Fruit fly (Drosophila melanogaster) whole organism, embryonic: Measurements from ENCODE around the gene CG6325.

Source experiments
- Bdp1 ChIP-seq: fragments of 200-800 bp; sonication (Bioruptor generic); optimal IDR thresholded peaks from 3 replicates; lab custom pipeline; 2016; ENCODE audit warnings: missing biosample characterization, missing genetic modification characterization
- BtbVII ChIP-seq: fragments of 200-800 bp; sonication (Bioruptor generic); optimal IDR thresholded peaks from 3 replicates; lab custom pipeline; 2017; ENCODE audit warnings: missing biosample characterization, mild to moderate bottlenecking, missing genetic modification characterization
- Bteb2 ChIP-seq: fragments of 200-800 bp; sonication (Bioruptor generic); optimal IDR thresholded peaks from 2 replicates; lab custom pipeline; 2016; ENCODE audit warnings: missing biosample characterization, missing genetic modification characterization
- CG10366 ChIP-seq: fragments of 200-800 bp; sonication (Bioruptor generic); IDR thresholded peaks from 2 replicates; pipeline ENCODE4 v1.3.6; 2022; ENCODE audit warnings: missing biosample characterization, missing genetic modification characterization
- CG12155 ChIP-seq: fragments of 200-800 bp; sonication (Bioruptor generic); optimal IDR thresholded peaks from 3 replicates; lab custom pipeline; 2016; ENCODE audit warnings: missing biosample characterization, missing genetic modification characterization
- CG12219 ChIP-seq: fragments of 200-800 bp; sonication (Bioruptor generic); optimal IDR thresholded peaks from 3 replicates; lab custom pipeline; 2018; ENCODE audit warnings: missing biosample characterization, mild to moderate bottlenecking, missing genetic modification characterization
- CG12744 ChIP-seq: fragments of 200-800 bp; sonication (Bioruptor generic); optimal IDR thresholded peaks from 2 replicates; lab custom pipeline; 2016; ENCODE audit warnings: missing biosample characterization, missing genetic modification characterization
- CG15479 ChIP-seq: fragments of 200-800 bp; sonication (Bioruptor generic); optimal IDR thresholded peaks from 3 replicates; lab custom pipeline; 2019; ENCODE audit warnings: missing biosample characterization, mild to moderate bottlenecking, missing genetic modification characterization, moderate library complexity
- CG16779 ChIP-seq: fragments of 200-800 bp; sonication (Bioruptor generic); IDR thresholded peaks from 2 replicates; pipeline ENCODE4 v1.3.6; 2022; ENCODE audit warnings: missing biosample characterization, missing genetic modification characterization
- CG17361 ChIP-seq: fragments of 200-800 bp; sonication (Bioruptor generic); IDR thresholded peaks from 3 replicates; pipeline ENCODE4 v1.3.6; 2022; ENCODE audit warnings: missing biosample characterization, missing genetic modification characterization
- CG2116 ChIP-seq: fragments of 200-800 bp; sonication (Bioruptor generic); optimal IDR thresholded peaks from 3 replicates; lab custom pipeline; 2018; ENCODE audit warnings: missing biosample characterization, mild to moderate bottlenecking, missing genetic modification characterization
- CG32532 ChIP-seq: fragments of 200-800 bp; sonication (Bioruptor generic); IDR thresholded peaks from 2 replicates; pipeline ENCODE4 v1.3.6; 2022; ENCODE audit warnings: missing biosample characterization, missing genetic modification characterization
- CG34422 ChIP-seq: fragments of 200-800 bp; sonication (Bioruptor generic); IDR thresholded peaks from 3 replicates; pipeline ENCODE4 v1.3.6; 2022; ENCODE audit warnings: missing biosample characterization, missing genetic modification characterization
- CG3995 ChIP-seq: fragments of 200-800 bp; sonication (Bioruptor generic); optimal IDR thresholded peaks from 3 replicates; lab custom pipeline; 2016; ENCODE audit warnings: missing biosample characterization, missing genetic modification characterization
- CG5180 ChIP-seq: fragments of 200-800 bp; sonication (Bioruptor generic); optimal IDR thresholded peaks from 3 replicates; lab custom pipeline; 2017; ENCODE audit warnings: missing biosample characterization, missing genetic modification characterization, mild to moderate bottlenecking, moderate library complexity, missing genetic modification reagents
- CG8089 ChIP-seq: fragments of 200-800 bp; sonication (Bioruptor generic); optimal IDR thresholded peaks from 3 replicates; lab custom pipeline; 2016; ENCODE audit warnings: missing biosample characterization, missing genetic modification characterization
- CG8281 ChIP-seq: fragments of 200-800 bp; sonication (Bioruptor generic); optimal IDR thresholded peaks from 2 replicates; lab custom pipeline; 2018; ENCODE audit warnings: missing biosample characterization, mild to moderate bottlenecking, missing genetic modification characterization, moderate library complexity
- CG9437 ChIP-seq: fragments of 200-800 bp; sonication (Bioruptor generic); optimal IDR thresholded peaks from 2 replicates; lab custom pipeline; 2018; ENCODE audit warnings: missing biosample characterization, mild to moderate bottlenecking, missing genetic modification characterization
- CrebB ChIP-seq: fragments of 200-800 bp; sonication (Bioruptor generic); optimal IDR thresholded peaks from 3 replicates; lab custom pipeline; 2018; ENCODE audit warnings: missing biosample characterization, mild to moderate bottlenecking, missing genetic modification characterization
- Deaf1 ChIP-seq: fragments of 200-800 bp; optimal IDR thresholded peaks from 3 replicates; lab custom pipeline; 2019; ENCODE audit warnings: missing biosample characterization, mild to moderate bottlenecking, missing genetic modification characterization, moderate library complexity
- E2f2 ChIP-seq: fragments of 200-800 bp; sonication (Bioruptor generic); IDR thresholded peaks from 2 replicates; pipeline ENCODE4 v1.3.6; 2022; ENCODE audit warnings: missing biosample characterization, missing genetic modification characterization
- ERR ChIP-seq: fragments of 200-800 bp; sonication (Bioruptor generic); optimal IDR thresholded peaks from 2 replicates; lab custom pipeline; 2016; ENCODE audit warnings: missing biosample characterization, missing genetic modification characterization
- Hr51 ChIP-seq, 2 experiments: fragments of 200-800 bp; sonication (Bioruptor generic); optimal IDR thresholded peaks; 2 replicates in 1 of 2; 3 replicates in 1 of 2; lab custom pipeline; 2016 to 2018; ENCODE audit warnings: missing biosample characterization in 2 of 2, missing genetic modification characterization in 2 of 2, mild to moderate bottlenecking in 1 of 2, moderate library complexity in 1 of 2
- Med ChIP-seq: fragments of 200-800 bp; sonication (Bioruptor generic); peaks from one replicate; lab custom pipeline; 2016; ENCODE audit warnings: missing biosample characterization, missing genetic modification characterization, mild to moderate bottlenecking, inconsistent platforms, moderate library complexity
- Nf-YC ChIP-seq: fragments of 200-800 bp; optimal IDR thresholded peaks from 3 replicates; lab custom pipeline; 2019; ENCODE audit warnings: missing biosample characterization, mild to moderate bottlenecking, missing genetic modification characterization, moderate library complexity
- Opbp ChIP-seq: fragments of 200-800 bp; sonication (Bioruptor generic); IDR thresholded peaks from 3 replicates; pipeline ENCODE4 v1.3.6; 2022; ENCODE audit warnings: missing biosample characterization, missing genetic modification characterization; ENCODE audit not compliant: partially characterized antibody
- Stat92E ChIP-seq, 3 experiments: fragments of >200 bp in 2 of 3; fragments of 200-800 bp in 1 of 3; sonication (Bioruptor generic) in 1 of 3; optimal IDR thresholded peaks; 2 replicates each; lab custom pipeline; 2017 to 2019; ENCODE audit warnings: missing biosample characterization in 3 of 3, missing genetic modification characterization in 3 of 3, mild to moderate bottlenecking in 1 of 3, moderate library complexity in 1 of 3
- Trl ChIP-seq, 3 experiments: fragments of >200 bp in 2 of 3; fragments of 200-800 bp in 1 of 3; sonication (Bioruptor generic) in 1 of 3; optimal IDR thresholded peaks; 2 replicates in 1 of 3; 3 replicates in 2 of 3; lab custom pipeline; 2016 to 2017; ENCODE audit warnings: missing biosample characterization in 1 of 3, missing genetic modification characterization in 1 of 3
- Usf ChIP-seq: fragments of 200-800 bp; sonication (Bioruptor generic); optimal IDR thresholded peaks from 2 replicates; lab custom pipeline; 2017; ENCODE audit warnings: missing genotype, missing biosample characterization, missing genetic modification characterization
- abd-A ChIP-seq: fragments of 200-800 bp; sonication (Bioruptor generic); optimal IDR thresholded peaks from 3 replicates; lab custom pipeline; 2019; ENCODE audit warnings: missing biosample characterization, mild to moderate bottlenecking, missing genetic modification characterization, moderate library complexity
- cato ChIP-seq: fragments of 200-800 bp; sonication (Bioruptor generic); optimal IDR thresholded peaks from 2 replicates; lab custom pipeline; 2016; ENCODE audit warnings: missing biosample characterization, missing genetic modification characterization, borderline replicate concordance
- cg ChIP-seq: fragments of 200-800 bp; sonication (Bioruptor generic); optimal IDR thresholded peaks from 3 replicates; lab custom pipeline; 2019; ENCODE audit warnings: missing biosample characterization, mild to moderate bottlenecking, missing genetic modification characterization, moderate library complexity
- dati ChIP-seq: fragments of 200-800 bp; sonication (Bioruptor generic); IDR thresholded peaks from 2 replicates; pipeline ENCODE4 v1.3.6; 2022; ENCODE audit warnings: missing biosample characterization, missing genetic modification characterization
- en ChIP-seq: fragments of 200-800 bp; sonication (Bioruptor generic); optimal IDR thresholded peaks from 2 replicates; lab custom pipeline; 2016; ENCODE audit warnings: missing biosample characterization, missing genetic modification characterization
- fd64A ChIP-seq: fragments of 200-800 bp; sonication (Bioruptor generic); optimal IDR thresholded peaks from 3 replicates; lab custom pipeline; 2018; ENCODE audit warnings: missing biosample characterization, mild to moderate bottlenecking, missing genetic modification characterization
- fd96Cb ChIP-seq: fragments of 200-800 bp; sonication (Bioruptor generic); optimal IDR thresholded peaks from 2 replicates; lab custom pipeline; 2018; ENCODE audit warnings: missing biosample characterization, mild to moderate bottlenecking, missing genetic modification characterization, moderate library complexity
- ftz-f1 ChIP-seq: fragments of 200-800 bp; sonication (Bioruptor generic); optimal IDR thresholded peaks from 2 replicates; lab custom pipeline; 2016; ENCODE audit warnings: missing biosample characterization, missing genetic modification characterization
- onecut ChIP-seq: fragments of 200-800 bp; sonication (Bioruptor generic); IDR thresholded peaks from 2 replicates; pipeline ENCODE4 v1.3.6; 2022; ENCODE audit warnings: missing biosample characterization, missing genetic modification characterization
- salm ChIP-seq: fragments of 200-800 bp; sonication (Bioruptor generic); optimal IDR thresholded peaks from 2 replicates; lab custom pipeline; 2018; ENCODE audit warnings: missing biosample characterization, mild to moderate bottlenecking, missing genetic modification characterization
- schlank ChIP-seq: fragments of 200-800 bp; sonication (Bioruptor generic); optimal IDR thresholded peaks from 2 replicates; lab custom pipeline; 2018; ENCODE audit warnings: missing biosample characterization, mild to moderate bottlenecking, missing genetic modification characterization
- sd ChIP-seq: fragments of 200-800 bp; sonication (Bioruptor generic); optimal IDR thresholded peaks from 3 replicates; lab custom pipeline; 2018; ENCODE audit warnings: missing biosample characterization, mild to moderate bottlenecking, missing genetic modification characterization, moderate library complexity
- sna ChIP-seq: fragments of 200-800 bp; sonication (Bioruptor generic); IDR thresholded peaks from 2 replicates; pipeline ENCODE4 v1.3.6; 2022; ENCODE audit warnings: missing biosample characterization, missing genetic modification characterization; ENCODE audit not compliant: partially characterized antibody
- sqz ChIP-seq: fragments of 200-800 bp; sonication (Bioruptor generic); optimal IDR thresholded peaks from 3 replicates; lab custom pipeline; 2018; ENCODE audit warnings: missing biosample characterization, mild to moderate bottlenecking, missing genetic modification characterization
- toy ChIP-seq: fragments of 200-800 bp; sonication (Bioruptor generic); IDR thresholded peaks from 2 replicates; pipeline ENCODE4 v1.3.6; 2022; ENCODE audit warnings: missing biosample characterization, missing genetic modification characterization
- zen2 ChIP-seq: fragments of 200-800 bp; sonication (Bioruptor generic); IDR thresholded peaks from 3 replicates; pipeline ENCODE4 v1.3.6; 2022; ENCODE audit warnings: missing biosample characterization, missing genetic modification characterization; ENCODE audit not compliant: partially characterized antibody
- zfh1 ChIP-seq: fragments of 200-800 bp; sonication (Bioruptor generic); IDR thresholded peaks from 3 replicates; pipeline ENCODE4 v1.3.6; 2022; ENCODE audit warnings: missing biosample characterization, missing genetic modification characterization

The CG6325 gene

DNA sequence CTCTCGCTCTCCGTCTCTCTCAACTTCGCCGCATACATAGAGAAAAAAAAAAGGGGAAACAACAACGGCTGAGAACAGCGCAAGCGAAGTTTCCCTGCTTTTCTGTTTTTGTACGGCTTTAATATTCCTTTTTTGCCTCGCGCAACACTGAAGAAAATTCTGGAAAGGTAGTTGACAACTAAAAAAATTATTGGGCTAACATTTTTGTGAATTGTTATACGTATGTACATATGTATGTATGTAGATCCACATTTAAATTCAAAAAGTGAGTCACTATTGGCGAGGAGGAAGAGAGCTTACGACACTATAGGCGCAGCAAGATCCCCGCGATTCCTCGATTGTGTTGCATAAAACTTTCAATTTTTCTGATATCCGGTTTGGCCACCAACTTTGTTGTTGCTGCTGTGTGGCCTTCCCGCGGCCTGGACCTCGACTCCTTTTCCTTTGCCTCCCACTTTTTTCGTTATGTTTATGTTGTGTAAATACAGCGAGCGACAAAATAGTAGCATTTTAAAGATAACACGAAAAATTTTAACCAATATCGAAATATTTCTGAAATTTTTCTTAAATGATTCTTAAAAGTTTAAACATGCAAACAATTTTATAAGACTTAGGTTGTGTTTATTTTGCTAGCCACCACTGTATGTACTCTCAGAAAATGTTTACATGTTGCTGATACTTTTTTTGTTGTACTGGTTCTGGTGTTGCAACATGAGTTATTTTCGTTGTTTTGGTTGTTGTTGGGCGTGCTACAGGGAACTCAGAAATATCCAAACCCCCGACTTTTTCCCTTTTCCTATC, 50.3 kb downstream of the CG6325 start (continued):
- TF ChIP-seq CG34422 (GFP tag; lab: Robert Waterston, UW) (no peak), CG2116 (peak; percentile 69), CG12219 (peak; percentile 77), salm (tag; lab: Kevin White, UChicago) (peak; percentile 63), CG8089 (GFP tag; lab: Kevin White, UChicago) (peak; percentile 83), sna (GFP tag; lab: Robert Waterston, UW) (no peak), BtbVII (GFP tag; lab: Kevin White, UChicago) (peak; percentile 64), Stat92E (GFP tag; optimal IDR thresholded peaks at IDR 0.05; lab: Kevin White, UChicago) (no peak), CG32532 (no peak)

dm6 chr3R:10355840-10356562, 51.1 kb downstream of the CG6325 start:
- no peak for TF ChIP-seq Bteb2 (GFP tag; lab: Kevin White, UChicago)
- no peak for TF ChIP-seq CrebB
- no peak for TF ChIP-seq zen2
- TF ChIP-seq abd-A (tag; lab: Kevin White, UChicago) = peak; percentile 85
- TF ChIP-seq Bdp1 (GFP tag; lab: Kevin White, UChicago) = no peak
- no peak for TF ChIP-seq CG8281 (tag; lab: Kevin White, UChicago)
- peak; percentile 47 for TF ChIP-seq Med
- no peak for TF ChIP-seq Usf
- TF ChIP-seq sqz = no peak
- peak; percentile 84 for TF ChIP-seq ERR (GFP tag; lab: Kevin White, UChicago)
- TF ChIP-seq CG9437 (GFP tag; lab: Kevin White, UChicago) = no peak
- no peak for TF ChIP-seq sd (tag; lab: Kevin White, UChicago)
- TF ChIP-seq CG5180 (GFP tag; lab: Kevin White, UChicago) = peak; percentile 72
- TF ChIP-seq CG12155 = peak; percentile 68
- TF ChIP-seq Trl (optimal IDR thresholded peaks at IDR 0.05; lab: Kevin White, UChicago) = peak; percentile 87 to 89
- no peak for TF ChIP-seq Trl (GFP tag; optimal IDR thresholded peaks at IDR 0.05; lab: Kevin White, UChicago)
- TF ChIP-seq cg (GFP tag; lab: Kevin White, UChicago) = peak; percentile 21
- TF ChIP-seq toy = no peak
- no peak for TF ChIP-seq schlank
- no peak for TF ChIP-seq CG17361 (GFP tag; lab: Robert Waterston, UW)
- TF ChIP-seq Hr51 (GFP tag; optimal IDR thresholded peaks at IDR 0.05; lab: Kevin White, UChicago) = peak in 1 of 2 experiments; percentile 56
- no peak for TF ChIP-seq CG10366
- TF ChIP-seq cato (GFP tag; lab: Kevin White, UChicago) = no peak
- no peak for TF ChIP-seq Opbp (GFP tag; lab: Robert Waterston, UW)
- TF ChIP-seq fd64A (GFP tag; lab: Kevin White, UChicago) = no peak
- no peak for TF ChIP-seq CG12744
- TF ChIP-seq en (GFP tag; lab: Kevin White, UChicago) = no peak
- no peak for TF ChIP-seq E2f2 (GFP tag; lab: Robert Waterston, UW)
- no peak for TF ChIP-seq CG16779 (GFP tag; lab: Robert Waterston, UW)
- TF ChIP-seq Deaf1 (tag; lab: Kevin White, UChicago) = peak; percentile 18
- peak; percentile 6 for TF ChIP-seq Nf-YC (tag; lab: Kevin White, UChicago)
- TF ChIP-seq CG3995 (GFP tag; lab: Kevin White, UChicago) = no peak
- peak; percentile 96 for TF ChIP-seq onecut (GFP tag; lab: Robert Waterston, UW)
- TF ChIP-seq fd96Cb (tag; lab: Kevin White, UChicago) = no peak
- TF ChIP-seq dati (GFP tag; lab: Robert Waterston, UW) = no peak
- TF ChIP-seq ftz-f1 (GFP tag; lab: Kevin White, UChicago) = peak; percentile 92
- peak; percentile 4 for TF ChIP-seq CG15479
- TF ChIP-seq zfh1 (GFP tag; lab: Robert Waterston, UW) = no peak
